Fruit fly (Drosophila melanogaster): ENCODE results near the gene Or85e.

The Or85e gene

DNA sequence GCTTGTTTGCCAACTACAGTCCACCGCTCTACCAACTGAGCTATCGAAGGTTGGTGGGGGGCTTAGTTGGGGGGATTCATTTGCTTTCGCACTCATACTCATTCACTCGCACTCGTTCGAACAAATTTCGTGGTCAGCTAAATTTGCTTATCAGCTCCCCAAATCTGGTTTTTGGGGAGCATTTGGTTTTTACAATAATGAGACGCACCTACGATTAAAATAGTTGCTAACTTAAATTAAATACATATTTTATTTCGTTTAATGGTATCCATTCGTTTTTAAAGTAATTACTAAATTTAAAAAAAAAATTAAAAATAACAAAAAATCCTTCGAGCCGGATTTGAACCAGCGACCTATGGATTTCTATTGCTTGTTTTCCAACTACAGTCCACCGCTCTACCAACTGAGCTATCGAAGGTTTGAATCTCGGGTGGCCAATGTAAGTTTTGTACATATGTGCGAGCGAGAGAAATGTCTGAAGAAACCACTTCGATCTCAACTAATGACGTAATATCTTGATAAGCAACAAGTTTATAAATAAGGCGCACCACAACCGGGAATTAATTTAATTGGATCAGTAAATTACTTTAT lies 6.8 kb upstream of the Or85e start (continued):
- TF ChIP-seq CG17568 (GFP tag; optimal IDR thresholded peaks at IDR 0.05) (no peak), tx (GFP tag; optimal IDR thresholded peaks at IDR 0.05) (no peak), her (GFP tag; optimal IDR thresholded peaks at IDR 0.05) (no peak), CG14441 (GFP tag; IDR thresholded peaks at IDR 0.05) (no peak), CG9932 (GFP tag; IDR thresholded peaks at IDR 0.05) (no peak), pho (GFP tag; optimal IDR thresholded peaks at IDR 0.05) (no peak), CrebB (tag; optimal IDR thresholded peaks at IDR 0.05) (no peak), CG10431 (GFP tag; optimal IDR thresholded peaks at IDR 0.05) (no peak), luna (GFP tag; optimal IDR thresholded peaks at IDR 0.05) (no peak), dmrt11E (tag; optimal IDR thresholded peaks at IDR 0.05) (no peak), Ssrp (tag; optimal IDR thresholded peaks at IDR 0.05) (no peak), Spps (tag; optimal IDR thresholded peaks at IDR 0.05) (no peak), bbx (GFP tag; IDR thresholded peaks at IDR 0.05; ENCODE audit: partially characterized antibody) (peak; percentile 70), corto (GFP tag; optimal IDR thresholded peaks at IDR 0.05) (peak; percentile 15), Ravus (GFP tag; IDR thresholded peaks at IDR 0.05) (no peak), CG15601 (tag; optimal IDR thresholded peaks at IDR 0.05) (no peak), eyg (GFP tag; optimal IDR thresholded peaks at IDR 0.05) (no peak), Adf1 (GFP tag; IDR thresholded peaks at IDR 0.05) (no peak), cwo (GFP tag; optimal IDR thresholded peaks at IDR 0.05) (no peak), BtbVII (GFP tag; optimal IDR thresholded peaks at IDR 0.05) (peak; percentile 36), Bgb (GFP tag; IDR thresholded peaks at IDR 0.05; ENCODE audit: partially characterized antibody) (peak; percentile 57), Oli (tag; optimal IDR thresholded peaks at IDR 0.05) (no peak), CG1792 (GFP tag; optimal IDR thresholded peaks at IDR 0.05) (no peak), CG33213 (GFP tag; optimal IDR thresholded peaks at IDR 0.05) (no peak), vfl (GFP tag; optimal IDR thresholded peaks at IDR 0.05) (no peak), sens (GFP tag) (peak; percentile 62), ash1 (GFP tag; optimal IDR thresholded peaks at IDR 0.05) (no peak), CG8765 (GFP tag; IDR thresholded peaks at IDR 0.05) (no peak), crp (GFP tag; optimal IDR thresholded peaks at IDR 0.05) (no peak), B-H1 (GFP tag; IDR thresholded peaks at IDR 0.05) (no peak), CG14667 (GFP tag; IDR thresholded peaks at IDR 0.05) (no peak), H15 (GFP tag; IDR thresholded peaks at IDR 0.05) (no peak), mirr (GFP tag; optimal IDR thresholded peaks at IDR 0.05) (no peak), slou (GFP tag; optimal IDR thresholded peaks at IDR 0.05) (no peak), Dfd (GFP tag; optimal IDR thresholded peaks at IDR 0.05) (no peak), schlank (tag; optimal IDR thresholded peaks at IDR 0.05) (no peak), org-1 (GFP tag; optimal IDR thresholded peaks at IDR 0.05) (no peak), Eip74EF (GFP tag; optimal IDR thresholded peaks at IDR 0.05) (no peak), sens-2 (GFP tag; IDR thresholded peaks at IDR 0.05) (0 out of 2 replicates have a peak, but pooled peaks have one; percentile 16), Dip3 (GFP tag; optimal IDR thresholded peaks at IDR 0.05) (no peak), lola (GFP tag; optimal IDR thresholded peaks at IDR 0.05) (no peak), run (tag; optimal IDR thresholded peaks at IDR 0.05) (no peak), H2.0 (GFP tag; IDR thresholded peaks at IDR 0.05) (no peak), CG17328 (GFP tag; IDR thresholded peaks at IDR 0.05) (no peak), CG2712 (tag; optimal IDR thresholded peaks at IDR 0.05) (no peak), E2f1 (GFP tag; IDR thresholded peaks at IDR 0.05) (no peak), CG12219 (GFP tag; optimal IDR thresholded peaks at IDR 0.05) (no peak), trem (tag; optimal IDR thresholded peaks at IDR 0.05) (no peak), YL-1 (GFP tag; optimal IDR thresholded peaks at IDR 0.05) (no peak), Awh (GFP tag; IDR thresholded peaks at IDR 0.05) (no peak), zfh1 (GFP tag; IDR thresholded peaks at IDR 0.05) (no peak)

Data from whole organism, embryonic.